Worm (Caenorhabditis elegans) whole organism, midembryonic: ENCODE data around the gene qns-1.

Experiments used
- flt-1 ChIP-seq: fragments of 200-800 bp; sonication (Bioruptor generic); IDR thresholded peaks from 2 replicates; pipeline ENCODE4 v1.3.6; 2022; ENCODE audit warnings: missing genetic modification characterization, missing compliant biosample characterization
- ztf-23 ChIP-seq: fragments of 200-800 bp; sonication (Bioruptor generic); IDR thresholded peaks from 2 replicates; pipeline ENCODE4 v1.3.6; 2022; ENCODE audit warnings: missing genetic modification reagents, missing genetic modification characterization, missing compliant biosample characterization

DNA sequence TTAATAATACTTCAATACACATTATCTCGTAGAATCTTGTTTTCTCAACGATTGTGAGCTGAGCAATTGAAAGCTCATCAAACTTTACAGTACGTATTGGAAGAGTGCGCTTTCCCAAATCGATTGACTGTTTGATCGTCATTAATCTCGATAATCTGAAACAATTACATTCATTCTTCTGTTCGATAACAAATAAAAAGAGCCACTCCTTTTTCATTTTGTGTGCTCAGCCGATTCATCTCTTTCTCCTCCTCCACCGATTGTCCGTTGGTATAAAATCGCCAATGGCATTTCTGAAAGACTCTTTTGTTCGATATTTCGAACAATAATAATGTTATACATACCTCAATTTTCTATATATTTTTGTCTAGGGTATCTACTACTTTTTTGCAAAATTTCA is 4.6 kb upstream of the qns-1 start, which contains the start of gene nas-12:
- TF ChIP-seq ztf-23 = no peak
- no peak for TF ChIP-seq flt-1 (GFP tag; lab: Robert Waterston, UW)
